Fruit fly (Drosophila melanogaster): ENCODE measurements around the gene CG4872.

The CG4872 gene

DNA sequence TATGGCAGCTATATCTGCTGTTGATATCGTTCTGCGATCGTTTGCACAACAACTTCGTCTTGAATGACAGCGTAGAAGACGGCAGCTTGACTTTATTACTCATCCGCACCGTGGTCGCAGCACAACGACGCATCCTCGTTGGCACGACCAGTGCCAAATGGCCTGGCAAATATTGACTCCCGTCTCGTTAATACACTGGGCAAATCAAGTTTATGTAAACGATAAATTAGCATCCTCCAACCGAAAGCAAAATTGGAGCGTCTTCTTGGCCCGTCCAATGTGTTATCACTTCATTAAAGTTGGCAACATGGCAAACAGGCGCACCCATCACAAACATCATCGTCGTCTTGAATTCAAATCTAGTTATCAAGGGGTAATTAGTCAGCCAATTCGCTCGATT, 36.3 kb downstream of the CG4872 start (continued):
- TF ChIP-seq Dfd (GFP tag; optimal IDR thresholded peaks at IDR 0.05) (no peak), C15 (GFP tag; IDR thresholded peaks at IDR 0.05) (no peak), E2f2 (GFP tag; IDR thresholded peaks at IDR 0.05) (no peak), CkIIα-i1 (GFP tag; IDR thresholded peaks at IDR 0.05) (no peak), GATAe (GFP tag; conservative IDR thresholded peaks at IDR 0.05) (no peak), CG14710 (tag; optimal IDR thresholded peaks at IDR 0.05) (no peak), pros (GFP tag; optimal IDR thresholded peaks at IDR 0.05) (no peak), ara (GFP tag; IDR thresholded peaks at IDR 0.05) (no peak), CG10147 (GFP tag; optimal IDR thresholded peaks at IDR 0.05) (no peak), slou (GFP tag; optimal IDR thresholded peaks at IDR 0.05) (no peak), schlank (tag; optimal IDR thresholded peaks at IDR 0.05) (peak; percentile 10), Gsc (GFP tag; IDR thresholded peaks at IDR 0.05) (no peak), Med (GFP tag) (peak; percentile 67), hth (optimal IDR thresholded peaks at IDR 0.05) (no peak), CG8281 (tag; optimal IDR thresholded peaks at IDR 0.05) (no peak), CG2120 (GFP tag; optimal IDR thresholded peaks at IDR 0.05) (no peak), Dref (GFP tag; IDR thresholded peaks at IDR 0.05) (no peak), nerfin-2 (GFP tag; IDR thresholded peaks at IDR 0.05; ENCODE audit: partially characterized antibody) (no peak), CG12104 (GFP tag; optimal IDR thresholded peaks at IDR 0.05) (no peak), CG9817 (tag; optimal IDR thresholded peaks at IDR 0.05) (no peak), CG9609 (GFP tag; optimal IDR thresholded peaks at IDR 0.05) (no peak), CG8359 (GFP tag; optimal IDR thresholded peaks at IDR 0.05; ENCODE audit: borderline replicate concordance) (no peak), Pdp1 (GFP tag; optimal IDR thresholded peaks at IDR 0.05) (no peak), CG10267 (tag; optimal IDR thresholded peaks at IDR 0.05) (no peak), aop (GFP tag; IDR thresholded peaks at IDR 0.05) (no peak), zfh1 (GFP tag; IDR thresholded peaks at IDR 0.05) (no peak), CG30020 (tag; optimal IDR thresholded peaks at IDR 0.05) (no peak), Dad (GFP tag; optimal IDR thresholded peaks at IDR 0.05) (no peak), CG12236 (GFP tag; optimal IDR thresholded peaks at IDR 0.05) (no peak), H2.0 (GFP tag; IDR thresholded peaks at IDR 0.05) (no peak), HmgD (GFP tag; optimal IDR thresholded peaks at IDR 0.05) (no peak), CG7271 (tag; optimal IDR thresholded peaks at IDR 0.05) (no peak)

DNA sequence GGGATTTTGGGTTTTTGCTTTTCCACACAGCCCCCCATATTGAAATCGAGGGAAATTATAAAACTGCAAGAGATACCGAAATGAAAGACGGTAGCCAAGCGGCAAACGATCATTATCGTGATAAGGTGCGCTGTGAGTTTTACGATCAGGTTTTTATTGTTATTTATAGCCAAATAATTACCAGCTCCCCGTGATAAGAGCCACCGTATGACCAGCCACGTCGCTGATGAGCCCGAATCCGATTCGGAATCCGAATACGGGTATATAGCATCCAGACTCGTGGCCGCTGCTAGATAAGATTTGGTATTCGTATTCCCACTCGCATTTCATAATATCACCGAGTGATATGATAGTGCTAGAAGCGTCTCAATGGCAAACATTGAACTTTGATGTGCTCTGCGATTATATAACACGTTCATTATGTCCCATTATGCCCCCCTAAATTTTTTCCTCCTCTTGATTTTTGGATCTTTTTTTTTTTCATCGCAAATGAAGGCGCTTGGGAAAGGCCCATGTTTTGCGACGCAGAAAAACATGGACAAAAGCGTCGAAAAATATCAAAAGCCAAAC, 37.7 kb downstream of the CG4872 start:
- TF ChIP-seq pum (GFP tag; optimal IDR thresholded peaks at IDR 0.05) (no peak), NK7.1 (GFP tag; optimal IDR thresholded peaks at IDR 0.05) (no peak), Deaf1 (tag; optimal IDR thresholded peaks at IDR 0.05) (peak; percentile 60), usp (GFP tag; optimal IDR thresholded peaks at IDR 0.05) (no peak), Usf (GFP tag; optimal IDR thresholded peaks at IDR 0.05) (no peak), CG34376 (GFP tag; optimal IDR thresholded peaks at IDR 0.05) (peak; percentile 28), CG2678 (tag; optimal IDR thresholded peaks at IDR 0.05) (peak; percentile 2), CG7786 (GFP tag; optimal IDR thresholded peaks at IDR 0.05) (no peak), CG1024 (GFP tag; IDR thresholded peaks at IDR 0.05) (no peak), CG32767 (GFP tag; IDR thresholded peaks at IDR 0.05) (no peak), Hmr (GFP tag; optimal IDR thresholded peaks at IDR 0.05) (peak; percentile 10), CG3995 (GFP tag; optimal IDR thresholded peaks at IDR 0.05) (no peak), sens (GFP tag) (peak; percentile 50), repo (GFP tag; optimal IDR thresholded peaks at IDR 0.05) (no peak), CG1647 (GFP tag; optimal IDR thresholded peaks at IDR 0.05) (no peak), kay (GFP tag; optimal IDR thresholded peaks at IDR 0.05) (no peak), grn (GFP tag; optimal IDR thresholded peaks at IDR 0.05) (peak; percentile 33), az2 (GFP tag; optimal IDR thresholded peaks at IDR 0.05) (no peak), CG10543 (GFP tag; optimal IDR thresholded peaks at IDR 0.05) (no peak), lilli (GFP tag; optimal IDR thresholded peaks at IDR 0.05) (no peak), CG4282 (GFP tag; optimal IDR thresholded peaks at IDR 0.05) (no peak), vfl (GFP tag; optimal IDR thresholded peaks at IDR 0.05) (no peak)
